Worm (Caenorhabditis elegans) whole organism, L2 larva: ENCODE data around the gene lin-66.
A peak's percentile ranks its signal among the peaks of the same experiment; 100 is the strongest.

ENCODE experiments used
- C34F6.9 ChIP-seq: fragments of 150-350 bp; optimal IDR thresholded peaks from 2 replicates; lab custom pipeline; 2014; ENCODE audit warnings: missing biosample characterization, missing genetic modification characterization
- F13H6.1 ChIP-seq: sonication (generic microtip); optimal IDR thresholded peaks from 2 replicates; lab custom pipeline; 2016; ENCODE audit warnings: missing genetic modification characterization, missing compliant biosample characterization
- Y55F3AM.14 ChIP-seq: fragments of 200-800 bp; sonication (Bioruptor generic); optimal IDR thresholded peaks from 2 replicates; lab custom pipeline; 2018; ENCODE audit warnings: mild to moderate bottlenecking, missing genetic modification characterization, missing compliant biosample characterization
- ceh-16 ChIP-seq: fragments of 150-350 bp; optimal IDR thresholded peaks from 2 replicates; lab custom pipeline; 2014; ENCODE audit warnings: missing biosample characterization, missing genetic modification characterization
- crh-2 ChIP-seq: sonication (generic microtip); optimal IDR thresholded peaks from 2 replicates; lab custom pipeline; 2017; ENCODE audit warnings: missing biosample characterization, missing genetic modification characterization
- dmd-4 ChIP-seq: sonication (generic microtip); optimal IDR thresholded peaks from 2 replicates; lab custom pipeline; 2017; ENCODE audit warnings: missing biosample characterization, missing genetic modification characterization
- elt-3 ChIP-seq: sonication (generic microtip); optimal IDR thresholded peaks from 2 replicates; lab custom pipeline; 2017; ENCODE audit warnings: missing biosample characterization, missing genetic modification characterization
- gmeb-1 ChIP-seq: fragments of 150-350 bp; optimal IDR thresholded peaks from 2 replicates; lab custom pipeline; 2014; ENCODE audit warnings: missing biosample characterization, missing genetic modification characterization
- lin-11 ChIP-seq: fragments of 150-350 bp; sonication (generic microtip); optimal IDR thresholded peaks from 2 replicates; lab custom pipeline; 2014; ENCODE audit warnings: missing biosample characterization, missing genetic modification characterization, inconsistent platforms, mixed read lengths
- lin-39 ChIP-seq: fragments of 150-350 bp; optimal IDR thresholded peaks from 2 replicates; lab custom pipeline; 2014; ENCODE audit warnings: missing biosample characterization, missing genetic modification reagents, missing genetic modification characterization
- lsy-2 ChIP-seq, 2 experiments: fragments of 150-350 bp in 1 of 2; sonication (generic microtip) in 1 of 2; optimal IDR thresholded peaks; 2 replicates each; lab custom pipeline; 2014 to 2017; ENCODE audit warnings: missing biosample characterization in 2 of 2, missing genetic modification characterization in 2 of 2
- mbf-1 ChIP-seq: sonication (generic microtip); optimal IDR thresholded peaks from 2 replicates; lab custom pipeline; 2017; ENCODE audit warnings: missing biosample characterization, missing genetic modification characterization
- nhr-10 ChIP-seq: sonication (generic microtip); optimal IDR thresholded peaks from 2 replicates; lab custom pipeline; 2017; ENCODE audit warnings: missing biosample characterization, missing genetic modification characterization
- nhr-12 ChIP-seq: fragments of 150-350 bp; optimal IDR thresholded peaks from 2 replicates; lab custom pipeline; 2014; ENCODE audit warnings: missing biosample characterization, missing genetic modification characterization
- nhr-129 ChIP-seq: fragments of 150-350 bp; optimal IDR thresholded peaks from 2 replicates; lab custom pipeline; 2014; ENCODE audit warnings: missing biosample characterization, missing genetic modification characterization
- nhr-21 ChIP-seq: fragments of 150-350 bp; optimal IDR thresholded peaks from 2 replicates; lab custom pipeline; 2014; ENCODE audit warnings: missing biosample characterization, missing genetic modification characterization
- nhr-23 ChIP-seq: fragments of 150-350 bp; optimal IDR thresholded peaks from 2 replicates; lab custom pipeline; 2014; ENCODE audit warnings: missing biosample characterization, missing genetic modification reagents, missing genetic modification characterization
- nhr-77 ChIP-seq: fragments of 150-350 bp; optimal IDR thresholded peaks from 2 replicates; lab custom pipeline; 2014; ENCODE audit warnings: missing biosample characterization, missing genetic modification characterization
- peb-1 ChIP-seq: fragments of 150-350 bp; optimal IDR thresholded peaks from 2 replicates; lab custom pipeline; 2014; ENCODE audit warnings: missing biosample characterization, missing genetic modification characterization
- sem-4 ChIP-seq: fragments of 150-350 bp; optimal IDR thresholded peaks from 2 replicates; lab custom pipeline; 2014; ENCODE audit warnings: missing biosample characterization, missing genetic modification reagents, missing genetic modification characterization
- skn-1 ChIP-seq: sonication (generic microtip); optimal IDR thresholded peaks from 2 replicates; lab custom pipeline; 2017; ENCODE audit warnings: missing biosample characterization, missing genetic modification characterization
- sma-3 ChIP-seq: sonication (generic microtip); optimal IDR thresholded peaks from 2 replicates; lab custom pipeline; 2016; ENCODE audit warnings: missing genetic modification reagents, missing genetic modification characterization, missing compliant biosample characterization
- sma-9 ChIP-seq, 2 experiments: fragments of 150-350 bp in 1 of 2; sonication (generic microtip) in 1 of 2; optimal IDR thresholded peaks; 2 replicates each; lab custom pipeline; 2014 to 2016; ENCODE audit warnings: missing genetic modification characterization in 2 of 2, mild to moderate bottlenecking in 1 of 2, missing biosample characterization in 1 of 2, missing compliant biosample characterization in 1 of 2, missing genetic modification reagents in 1 of 2, moderate library complexity in 1 of 2
- unc-55 ChIP-seq: fragments of 150-350 bp; sonication (generic microtip); optimal IDR thresholded peaks from 3 replicates; lab custom pipeline; 2014; ENCODE audit warnings: missing biosample characterization, missing genetic modification reagents, missing genetic modification characterization
- unc-62 ChIP-seq: fragments of 150-350 bp; optimal IDR thresholded peaks from 2 replicates; lab custom pipeline; 2014; ENCODE audit warnings: missing biosample characterization, missing genetic modification reagents, missing genetic modification characterization
- zag-1 ChIP-seq: fragments of 150-350 bp; optimal IDR thresholded peaks from 2 replicates; lab custom pipeline; 2014; ENCODE audit warnings: missing biosample characterization, missing genetic modification characterization
- ztf-1 ChIP-seq: fragments of 200-800 bp; sonication (Bioruptor generic); conservative IDR thresholded peaks from 2 replicates; pipeline ENCODE4 v1.3.6; 2022; ENCODE audit warnings: missing genetic modification characterization, missing compliant biosample characterization
- ztf-11 ChIP-seq: sonication (generic microtip); optimal IDR thresholded peaks from 2 replicates; lab custom pipeline; 2017; ENCODE audit warnings: missing biosample characterization, missing genetic modification characterization
- ztf-4 ChIP-seq: fragments of 150-350 bp; optimal IDR thresholded peaks from 2 replicates; lab custom pipeline; 2014; ENCODE audit warnings: missing biosample characterization, missing genetic modification characterization

Gene lin-66

ce11 chrIV:13865172-13865571, 22.7 kb upstream of the lin-66 start, which contains the start of gene vamp-8:
TSS of gene vamp-8 (minus strand) at chrIV:13865196.
- no peak for TF ChIP-seq skn-1 (tag; lab: Kevin White, UChicago)
- peak; percentile 58 for TF ChIP-seq nhr-129 (tag; lab: Kevin White, UChicago)
- TF ChIP-seq, all 48 proteins: peak for 1

- TF ChIP-seq elt-3 = no peak
- TF ChIP-seq ztf-4 (tag; lab: Kevin White, UChicago) = no peak
- no peak for TF ChIP-seq lin-39 (tag; lab: Kevin White, UChicago)
- no peak for TF ChIP-seq nhr-77
Observed at ce11 chrIV:13866754-13867153, 21.1 kb upstream of the lin-66 start, which contains the start of gene B0513.90. TSS of gene B0513.90 (plus strand) at chrIV:13867054.

DNA sequence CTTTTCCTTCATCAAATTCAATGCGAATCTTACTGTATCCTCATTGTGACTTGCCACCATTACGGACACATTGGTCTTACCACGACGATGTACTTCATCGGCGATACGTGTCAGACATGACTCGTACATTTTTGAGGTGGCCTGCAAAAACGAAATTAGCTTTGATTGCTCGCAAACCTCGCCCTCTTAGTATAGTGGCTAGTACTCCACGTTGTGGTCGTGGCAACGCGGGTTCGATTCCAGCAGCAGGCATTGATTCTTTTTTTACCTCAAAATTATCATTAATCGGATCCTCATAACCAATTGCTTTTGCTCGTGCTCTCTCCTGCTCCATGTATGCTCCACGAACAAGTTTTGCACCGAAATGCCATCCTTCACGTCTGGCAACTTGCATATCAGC, 17.8 kb upstream of the lin-66 start:
- TF ChIP-seq skn-1 (tag; lab: Kevin White, UChicago) (no peak), nhr-129 (tag; lab: Kevin White, UChicago) (peak; percentile 15), unc-62 (no peak)

DNA sequence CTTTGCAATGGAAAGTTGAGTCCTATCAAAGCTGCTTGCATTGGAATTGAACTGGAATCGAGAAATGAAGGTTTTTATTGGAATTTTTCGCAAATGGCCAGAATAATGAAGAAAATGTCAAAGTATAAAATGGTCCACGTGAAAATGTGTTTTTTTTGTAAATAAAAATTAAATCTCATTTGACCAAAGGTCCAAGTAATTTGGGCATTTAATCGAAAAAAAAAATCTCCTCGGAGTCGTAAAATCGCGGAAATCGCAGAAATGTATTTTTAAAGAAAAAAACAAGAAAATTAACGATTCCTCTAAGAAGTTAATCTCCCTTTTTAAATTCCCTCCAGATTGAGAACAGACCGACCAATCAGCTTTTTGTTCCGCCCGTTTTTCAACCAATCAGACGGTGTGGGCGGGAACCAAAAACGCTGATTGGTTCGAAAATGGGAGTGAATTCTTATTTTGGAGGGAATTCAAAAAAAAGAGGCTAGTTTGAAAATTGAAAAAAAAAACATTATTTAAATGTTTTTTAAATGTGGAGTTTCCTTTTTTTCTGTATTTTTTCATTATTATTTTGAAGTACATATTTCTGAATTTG, 11.2 kb upstream of the lin-66 start, which contains the start of gene prdh-1:
TSS of gene prdh-1 (minus strand) at position 51 of the 589 bp plus-strand sequence.
- TF ChIP-seq ceh-16 (tag; lab: Kevin White, UChicago) (no peak), peb-1 (no peak), lin-11 (tag; lab: Kevin White, UChicago) (no peak), lsy-2 (tag; optimal IDR thresholded peaks at IDR 0.05; lab: Kevin White, UChicago) (no peak), nhr-129 (tag; lab: Kevin White, UChicago) (no peak)
- TF ChIP-seq, all 48 proteins: peak for 0

DNA sequence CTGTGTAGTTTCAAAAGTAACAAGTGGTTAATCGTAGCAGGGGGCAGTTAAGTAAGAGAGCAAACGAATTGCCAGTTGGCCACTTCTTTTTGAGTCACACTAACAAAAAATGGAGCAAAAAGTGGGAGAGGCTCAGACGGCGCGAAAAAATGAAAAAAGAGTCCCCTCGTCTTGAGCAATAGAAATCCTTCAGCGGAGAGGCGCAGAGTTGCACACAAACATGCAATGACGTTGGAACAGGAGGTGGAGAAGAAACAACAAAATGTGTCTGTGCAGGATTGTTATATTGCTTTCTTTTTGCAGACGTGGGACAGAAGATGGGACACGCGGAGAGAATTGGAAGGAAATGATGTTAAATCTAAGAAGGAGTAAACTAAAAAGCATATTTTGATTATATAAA, 10.2 kb upstream of the lin-66 start:
- TF ChIP-seq ztf-11 (tag; lab: Kevin White, UChicago) (no peak), crh-2 (peak; percentile 38), Y55F3AM.14 (peak; percentile 47), nhr-21 (tag; lab: Kevin White, UChicago) (no peak), zag-1 (peak; percentile 41), sma-9 (GFP tag; optimal IDR thresholded peaks at IDR 0.05; lab: Kevin White, UChicago) (peak; percentile 11), sma-9 (tag; optimal IDR thresholded peaks at IDR 0.05; lab: Kevin White, UChicago) (no peak), nhr-23 (tag; lab: Kevin White, UChicago) (no peak), unc-55 (GFP tag; lab: Kevin White, UChicago) (peak; percentile 78), lsy-2 (tag; optimal IDR thresholded peaks at IDR 0.05; lab: Kevin White, UChicago) (peak; percentile 6 to 73), nhr-129 (tag; lab: Kevin White, UChicago) (peak; percentile 97), F13H6.1 (peak; percentile 65), C34F6.9 (tag; lab: Kevin White, UChicago) (peak; percentile 71), lin-11 (tag; lab: Kevin White, UChicago) (peak; percentile 13)

DNA sequence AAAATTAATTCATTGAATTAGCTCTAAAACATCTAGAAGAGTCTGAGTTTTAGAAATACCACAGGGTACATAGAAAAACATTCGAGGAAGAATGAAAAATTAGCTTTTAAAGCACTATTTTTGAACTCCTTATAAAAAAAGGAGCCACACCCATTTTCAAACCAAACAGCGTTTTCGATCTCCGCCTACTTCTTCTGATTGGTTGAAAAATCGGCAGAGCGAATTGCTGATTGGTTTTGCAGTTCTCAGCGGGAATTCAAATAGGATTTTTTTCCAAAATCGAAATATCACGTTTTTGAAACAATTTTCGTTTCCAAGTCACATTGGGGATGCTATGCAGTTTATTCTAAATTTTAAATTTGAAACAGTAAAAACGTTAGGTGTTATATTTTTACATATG, 9.8 kb upstream of the lin-66 start:
- TF ChIP-seq sma-9 (GFP tag; optimal IDR thresholded peaks at IDR 0.05; lab: Kevin White, UChicago) (no peak), sma-9 (tag; optimal IDR thresholded peaks at IDR 0.05; lab: Kevin White, UChicago) (no peak), gmeb-1 (no peak), ztf-4 (tag; lab: Kevin White, UChicago) (no peak), C34F6.9 (tag; lab: Kevin White, UChicago) (no peak), lin-39 (tag; lab: Kevin White, UChicago) (no peak), nhr-10 (tag; lab: Kevin White, UChicago) (no peak), unc-55 (GFP tag; lab: Kevin White, UChicago) (no peak), dmd-4 (tag; lab: Kevin White, UChicago) (no peak), nhr-77 (no peak), ceh-16 (tag; lab: Kevin White, UChicago) (no peak), elt-3 (no peak)

- no peak for TF ChIP-seq sma-3 (GFP tag; lab: Kevin White, UChicago)
- no peak for TF ChIP-seq nhr-12 (tag; lab: Kevin White, UChicago)
- no peak for TF ChIP-seq C34F6.9 (tag; lab: Kevin White, UChicago)
- TF ChIP-seq sem-4 (tag; lab: Kevin White, UChicago) = no peak
- TF ChIP-seq ztf-1 (GFP tag; lab: Robert Waterston, UW) = no peak
- no peak for TF ChIP-seq mbf-1 (tag; lab: Kevin White, UChicago)
- no peak for TF ChIP-seq lin-11 (tag; lab: Kevin White, UChicago)
- TF ChIP-seq ceh-16 (tag; lab: Kevin White, UChicago) = no peak
- TF ChIP-seq lin-39 (tag; lab: Kevin White, UChicago) = no peak
- TF ChIP-seq nhr-10 (tag; lab: Kevin White, UChicago) = no peak
- TF ChIP-seq, all 48 proteins: peak for 0
Observed at ce11 chrIV:13878738-13879137, 9.1 kb upstream of the lin-66 start.
